Worm (Caenorhabditis elegans) whole organism, L1 larva: ENCODE measurements around the gene R10E8.1.

Source experiments
- efl-3 ChIP-seq: fragments of 200-800 bp; sonication (Bioruptor generic); optimal IDR thresholded peaks from 2 replicates; lab custom pipeline; 2018; ENCODE audit warnings: mild to moderate bottlenecking, missing genetic modification characterization, missing compliant biosample characterization
- egl-27 ChIP-seq, 2 experiments: fragments of 150-350 bp in 1 of 2; sonication (generic microtip); optimal IDR thresholded peaks; 3 replicates each; lab custom pipeline; 2017 to 2018; ENCODE audit warnings: missing biosample characterization in 2 of 2, missing genetic modification characterization in 2 of 2, missing genetic modification reagents in 2 of 2
- elt-2 ChIP-seq: sonication (generic microtip); optimal IDR thresholded peaks from 2 replicates; lab custom pipeline; 2016; ENCODE audit warnings: missing genetic modification characterization, mild to moderate bottlenecking, inconsistent platforms, missing compliant biosample characterization, missing genetic modification reagents
- mep-1 ChIP-seq: fragments of 150-350 bp; optimal IDR thresholded peaks from 2 replicates; lab custom pipeline; 2014; ENCODE audit warnings: missing biosample characterization, missing genetic modification characterization
- nhr-84 ChIP-seq: sonication (generic microtip); optimal IDR thresholded peaks from 2 replicates; lab custom pipeline; 2017; ENCODE audit warnings: missing biosample characterization, missing genetic modification characterization
- pax-3 ChIP-seq: fragments of 200-800 bp; sonication (Bioruptor generic); optimal IDR thresholded peaks from 2 replicates; lab custom pipeline; 2018; ENCODE audit warnings: mild to moderate bottlenecking, missing genetic modification characterization, moderate library complexity, missing compliant biosample characterization
- skn-1 ChIP-seq: fragments of 150-350 bp; optimal IDR thresholded peaks from 2 replicates; lab custom pipeline; 2014; ENCODE audit warnings: missing biosample characterization, missing genetic modification characterization

ce11 chrV:18282597-18282996 lies 30.4 kb upstream of the R10E8.1 start, which contains the start of gene clec-247:
- no peak for TF ChIP-seq efl-3 (GFP tag; lab: Kevin White, UChicago)
- no peak for TF ChIP-seq pax-3 (tag; lab: Kevin White, UChicago)
- no peak for TF ChIP-seq egl-27 (tag; optimal IDR thresholded peaks at IDR 0.05; lab: Kevin White, UChicago)
- no peak for TF ChIP-seq skn-1 (tag; lab: Kevin White, UChicago)
- no peak for TF ChIP-seq mep-1
- TF ChIP-seq elt-2 (tag; lab: Kevin White, UChicago): no peak
- TF ChIP-seq nhr-84 (tag; lab: Kevin White, UChicago): no peak
